Fruit fly (Drosophila melanogaster) whole organism, prepupa: ENCODE data around the gene LysB.

Source experiments
- Blimp-1 ChIP-seq: fragments of 200-800 bp; sonication (Bioruptor generic); optimal IDR thresholded peaks from 3 replicates; lab custom pipeline; 2017; ENCODE audit warnings: missing biosample characterization, missing genetic modification characterization, mild to moderate bottlenecking, moderate library complexity, missing genetic modification reagents
- CG6808 ChIP-seq: fragments of 200-800 bp; sonication (Bioruptor generic); optimal IDR thresholded peaks from 3 replicates; lab custom pipeline; 2017; ENCODE audit warnings: missing biosample characterization, missing genetic modification characterization, mild to moderate bottlenecking, moderate library complexity, missing genetic modification reagents
- CG7368 ChIP-seq: fragments of 200-800 bp; sonication (Bioruptor generic); optimal IDR thresholded peaks from 3 replicates; lab custom pipeline; 2016; ENCODE audit warnings: missing biosample characterization, missing genetic modification characterization
- CG8119 ChIP-seq: fragments of 200-800 bp; sonication (Bioruptor generic); IDR thresholded peaks from 3 replicates; pipeline ENCODE4 v1.3.6; 2022; ENCODE audit warnings: missing biosample characterization, missing genetic modification characterization
- CG8319 ChIP-seq: fragments of 200-800 bp; sonication (Bioruptor generic); optimal IDR thresholded peaks from 3 replicates; lab custom pipeline; 2016; ENCODE audit warnings: missing biosample characterization, missing genetic modification characterization
- Hr39 ChIP-seq: fragments of 200-800 bp; sonication (Bioruptor generic); optimal IDR thresholded peaks from 2 replicates; lab custom pipeline; 2016; ENCODE audit warnings: missing biosample characterization, missing genetic modification characterization
- fd85E ChIP-seq: fragments of 200-800 bp; sonication (Bioruptor generic); optimal IDR thresholded peaks from 3 replicates; lab custom pipeline; 2016; ENCODE audit warnings: missing biosample characterization, missing genetic modification characterization
- spab ChIP-seq: fragments of 200-800 bp; sonication (Bioruptor generic); optimal IDR thresholded peaks from 2 replicates; lab custom pipeline; 2017; ENCODE audit warnings: missing biosample characterization, mild to moderate bottlenecking, missing genetic modification characterization, missing genetic modification reagents

The LysB gene

dm6 chr3L:1256061-1256780 is 49.0 kb downstream of the LysB start, which contains the start of gene tfc (continued):
- TF ChIP-seq spab (GFP tag; lab: Kevin White, UChicago) = no peak
- TF ChIP-seq CG8119 = peak; percentile 37; the same call in 2 of the 3 replicates
- TF ChIP-seq CG7368 (GFP tag; lab: Kevin White, UChicago) = no peak
- no peak for TF ChIP-seq fd85E
- peak; percentile 94 for TF ChIP-seq Blimp-1 (GFP tag; lab: Kevin White, UChicago)
- TF ChIP-seq CG6808 (GFP tag; lab: Kevin White, UChicago) = no peak
- no peak for TF ChIP-seq Hr39 (GFP tag; lab: Kevin White, UChicago)
- TF ChIP-seq CG8319 (GFP tag; lab: Kevin White, UChicago) = no peak
